Worm (Caenorhabditis elegans): ENCODE results near the gene F13A7.7.
"Not testable (repeated sequence)": the region's sequence is repeated elsewhere in the genome, so short reads cannot be mapped to it uniquely, and the experiment has no call there.

F13A7.7 gene

ce11 chrV:16350775-16351378, 32.8 kb downstream of the F13A7.7 start:
- no peak for TF ChIP-seq unc-62 (GFP tag; optimal IDR thresholded peaks at IDR 0.05)

DNA sequence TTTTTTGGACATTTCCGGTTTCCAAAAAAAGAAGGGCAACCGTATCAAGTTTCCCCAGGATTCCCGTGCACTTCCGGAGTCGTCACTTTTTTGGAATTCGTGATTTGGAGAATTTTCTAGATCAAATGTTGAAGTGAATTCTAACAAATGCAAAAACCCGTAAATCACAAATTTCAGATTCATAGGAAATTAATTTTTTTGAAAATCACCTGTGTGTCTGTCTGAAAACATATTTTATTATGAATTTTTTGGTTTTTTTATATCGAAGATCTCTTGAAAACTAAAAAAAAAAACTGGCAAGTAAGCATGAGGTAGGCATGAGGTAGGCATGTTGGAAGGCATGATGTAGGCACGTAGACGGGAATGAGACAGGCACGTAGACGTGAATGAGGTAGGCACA, 33.6 kb downstream of the F13A7.7 start:
- no peak for TF ChIP-seq unc-62 (GFP tag; optimal IDR thresholded peaks at IDR 0.05)

- TF ChIP-seq unc-62 (GFP tag; optimal IDR thresholded peaks at IDR 0.05): no peak
Measured at ce11 chrV:16346406-16347108, 37.1 kb downstream of the F13A7.7 start, which contains the start of the genes W08G11.5 and W08G11.1. W08G11.5 (minus strand) TSS chrV:16346506. W08G11.1 (plus strand) TSS chrV:16347058.

DNA sequence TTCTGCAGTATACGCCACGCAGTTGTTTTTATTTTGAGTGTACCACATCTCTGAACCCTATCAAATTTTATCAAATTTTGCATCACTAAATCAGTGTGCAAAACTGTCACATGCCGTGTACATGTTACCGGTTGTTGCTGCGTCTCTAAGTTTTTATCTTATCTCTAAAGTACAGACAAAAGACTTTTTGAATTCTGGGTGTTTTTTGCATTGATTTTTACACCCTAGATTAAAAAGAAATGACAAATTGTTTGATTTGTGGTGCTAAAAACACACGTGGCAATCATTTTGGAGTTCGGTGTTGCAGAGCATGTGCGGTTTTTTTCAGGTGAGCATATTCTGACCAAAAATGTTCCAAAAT, 41.4 kb downstream of the F13A7.7 start, which contains the start of gene nhr-193:
Gene nhr-193, plus strand, starts transcription at position 51 of the 361 bp plus-strand sequence.
- no peak for TF ChIP-seq unc-62 (GFP tag; optimal IDR thresholded peaks at IDR 0.05)

ce11 chrV:16338287-16339092, 45.1 kb downstream of the F13A7.7 start, which contains the start of gene slc-9B.2:
slc-9B.2 (plus strand) TSS chrV:16339042.
- not testable (repeated sequence) for TF ChIP-seq unc-62 (GFP tag; optimal IDR thresholded peaks at IDR 0.05)

DNA sequence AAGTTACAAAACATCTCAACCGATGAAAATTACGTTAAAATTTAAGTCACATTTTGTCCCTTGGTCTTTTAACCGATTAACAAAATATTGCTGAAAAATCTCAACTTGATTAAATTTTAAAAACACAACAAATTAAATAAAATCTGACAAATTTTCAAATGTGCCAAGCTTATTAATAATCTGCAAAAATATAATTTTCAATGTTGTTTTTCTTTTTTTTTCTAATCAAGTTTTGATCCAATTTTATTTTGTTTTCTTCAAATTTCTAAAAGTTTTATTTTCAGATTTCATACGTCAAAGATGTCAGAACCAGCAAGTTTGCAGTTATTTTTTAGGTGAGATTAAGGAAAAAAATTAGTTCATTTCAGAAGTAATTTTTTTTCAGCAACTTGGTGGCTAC, 47.3 kb downstream of the F13A7.7 start, which contains the start of gene srw-87:
Gene srw-87, plus strand, starts transcription at position 301 of the 400 bp plus-strand sequence.
- TF ChIP-seq unc-62 (GFP tag; optimal IDR thresholded peaks at IDR 0.05): no peak

DNA sequence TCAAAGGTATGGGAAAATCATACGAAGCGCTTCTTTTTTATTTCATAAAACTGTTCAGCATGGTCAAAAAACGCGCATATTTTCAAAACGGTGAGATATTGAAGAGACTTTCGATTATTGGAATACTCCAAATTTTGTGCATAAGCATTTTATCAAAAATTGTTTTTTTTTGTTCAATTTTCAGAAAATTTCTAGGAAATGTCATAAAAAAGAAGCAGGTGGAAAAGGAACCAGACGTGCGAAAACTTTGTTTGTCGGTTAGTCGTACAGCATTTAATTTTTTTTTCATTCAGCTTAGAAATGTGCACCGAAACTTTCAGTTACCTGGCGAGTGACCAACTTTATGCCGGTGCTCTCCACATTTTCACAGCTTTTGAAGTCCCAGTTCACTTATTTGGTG, 50.2 kb downstream of the F13A7.7 start, which contains the start of gene srh-167:
Gene srh-167, plus strand, starts transcription at position 301 of the 400 bp plus-strand sequence.
- TF ChIP-seq unc-62 (GFP tag; optimal IDR thresholded peaks at IDR 0.05): no peak

Data from whole organism, dauer.